Worm (Caenorhabditis elegans): ENCODE measurements around the gene cst-2.
"Not testable (repeated sequence)": the region's sequence is repeated elsewhere in the genome, so short reads cannot be mapped to it uniquely, and the experiment has no call there.

The cst-2 gene

ce11 chrX:4335950-4336349, at the start of gene cst-2:
TSS of gene cst-2 (minus strand) at chrX:4336050.
- not testable (repeated sequence) for TF ChIP-seq efl-1 (GFP tag; optimal IDR thresholded peaks at IDR 0.05); F23B12.7 (tag; optimal IDR thresholded peaks at IDR 0.05; ENCODE audit: insufficient read depth); lin-26 (GFP tag; IDR thresholded peaks at IDR 0.05)

- TF ChIP-seq C17E4.6 (GFP tag; IDR thresholded peaks at IDR 0.05) (no peak), dox-1 (GFP tag; IDR thresholded peaks at IDR 0.05) (no peak), madf-10 (tag; optimal IDR thresholded peaks at IDR 0.05) (no peak), efl-1 (GFP tag; optimal IDR thresholded peaks at IDR 0.05) (no peak), Y53G8AR.9 (GFP tag; conservative IDR thresholded peaks at IDR 0.05) (no peak), tbp1 (GFP tag; optimal IDR thresholded peaks at IDR 0.05) (no peak), mcd-1 (GFP tag; IDR thresholded peaks at IDR 0.05) (peak; percentile 27; the same call in 1 of the 2 replicates), atf-7 (tag; optimal IDR thresholded peaks at IDR 0.05) (no peak), Y67H2A.10 (GFP tag; conservative IDR thresholded peaks at IDR 0.05) (no peak), zfh-2 (GFP tag; conservative IDR thresholded peaks at IDR 0.05) (peak; percentile 79), egrh-3 (GFP tag; IDR thresholded peaks at IDR 0.05) (peak; percentile 90; the same call in 1 of the 2 replicates), hmg-1.2 (GFP tag; IDR thresholded peaks at IDR 0.05) (no peak), madf-8 (GFP tag; conservative IDR thresholded peaks at IDR 0.05) (no peak), dpl-1 (GFP tag; optimal IDR thresholded peaks at IDR 0.05) (no peak), egl-44 (GFP tag; IDR thresholded peaks at IDR 0.05) (no peak), Y56A3A.18 (GFP tag; IDR thresholded peaks at IDR 0.05) (no peak), mes-4 (tag; optimal IDR thresholded peaks at IDR 0.05) (no peak), tbx-9 (tag; optimal IDR thresholded peaks at IDR 0.05; ENCODE audit: borderline replicate concordance) (no peak), ceh-58 (GFP tag; IDR thresholded peaks at IDR 0.05) (no peak)
Measured at ce11 chrX:4383316-4383936, 47.6 kb upstream of the cst-2 start, which contains the start of gene lst-2. TSS of gene lst-2 (minus strand) at chrX:4383366.

ce11 chrX:4377689-4378088, 41.8 kb upstream of the cst-2 start, which contains the start of gene R160.12:
TSS of gene R160.12 (minus strand) at chrX:4377789.
- TF ChIP-seq F37B4.10 (GFP tag; IDR thresholded peaks at IDR 0.05) (no peak), F33H1.4 (GFP tag; IDR thresholded peaks at IDR 0.05) (no peak), F52B5.7 (tag; optimal IDR thresholded peaks at IDR 0.05) (no peak), unc-130 (GFP tag; optimal IDR thresholded peaks at IDR 0.05) (no peak), akir-1 (GFP tag; optimal IDR thresholded peaks at IDR 0.05) (no peak)

- TF ChIP-seq B0019.2 (GFP tag; conservative IDR thresholded peaks at IDR 0.05) (no peak), pbrm-1 (GFP tag; IDR thresholded peaks at IDR 0.05) (no peak), hmg-20 (GFP tag; IDR thresholded peaks at IDR 0.05) (no peak), snpc-3.4 (tag; optimal IDR thresholded peaks at IDR 0.05) (no peak)
Measured at ce11 chrX:4376801-4377200, 41.0 kb upstream of the cst-2 start, which contains the start of gene R160.2. TSS of gene R160.2 (minus strand) at chrX:4376901.

ce11 chrX:4373123-4373522, 37.3 kb upstream of the cst-2 start, which contains the start of gene R160.6:
TSS of gene R160.6 (minus strand) at chrX:4373223.
- TF ChIP-seq F37B4.10 (GFP tag; IDR thresholded peaks at IDR 0.05), result no peak
- TF ChIP-seq zim-3 (tag; optimal IDR thresholded peaks at IDR 0.05), result no peak
- no peak for TF ChIP-seq ztf-28 (GFP tag; IDR thresholded peaks at IDR 0.05)
- no peak for TF ChIP-seq hlh-26 (GFP tag; conservative IDR thresholded peaks at IDR 0.05)
- no peak for TF ChIP-seq madf-3 (GFP tag; IDR thresholded peaks at IDR 0.05)
- no peak for TF ChIP-seq snpc-1.3 (tag; optimal IDR thresholded peaks at IDR 0.05; ENCODE audit: insufficient read depth)
